Worm (Caenorhabditis elegans) whole organism, L4 larva: ENCODE results near the gene T27D12.6.

ENCODE experiments used
- ama-1 ChIP-seq: fragments of 150-350 bp; optimal IDR thresholded peaks from 2 replicates; lab custom pipeline; 2014; ENCODE audit warnings: inconsistent platforms, mixed read lengths
- lim-7 ChIP-seq: fragments of 200-800 bp; sonication (Bioruptor generic); IDR thresholded peaks from 2 replicates; pipeline ENCODE4 v1.3.6; 2022; ENCODE audit warnings: missing genetic modification characterization, missing compliant biosample characterization
- unc-39 ChIP-seq: sonication (generic microtip); optimal IDR thresholded peaks from 2 replicates; lab custom pipeline; 2017; ENCODE audit warnings: missing biosample characterization, missing genetic modification characterization

DNA sequence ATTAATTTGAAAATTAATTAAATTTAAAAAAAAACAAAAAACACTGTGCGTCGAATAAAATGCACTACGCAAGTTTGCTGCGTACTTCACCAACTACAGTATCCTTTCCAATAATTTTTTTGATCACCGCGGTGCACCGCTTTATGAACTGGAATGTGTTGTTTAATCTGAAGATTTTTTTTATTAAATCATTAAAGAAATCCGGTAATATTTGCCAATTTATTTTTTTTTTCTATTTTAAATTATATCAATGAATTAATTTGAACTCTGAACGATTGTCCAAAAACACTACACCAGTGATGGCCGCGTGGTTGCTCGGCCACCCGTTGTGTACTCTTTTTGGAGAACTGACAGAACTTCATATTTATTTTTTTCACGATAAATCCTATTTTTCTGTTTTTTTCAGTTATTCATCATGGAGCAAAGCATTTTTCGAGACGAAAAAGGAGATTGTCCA is 25.3 kb downstream of the T27D12.6 start, which contains the start of gene K12D12.5:
- TF ChIP-seq ama-1 (lab: Kevin White, UChicago): no peak
- TF ChIP-seq lim-7 (GFP tag; lab: Robert Waterston, UW): no peak
- TF ChIP-seq unc-39 (tag; lab: Kevin White, UChicago): no peak
